Fruit fly (Drosophila melanogaster) whole organism, embryonic: ENCODE measurements around the gene MED27.

Experiments used
- Ada2b ChIP-seq: fragments of 200-800 bp; sonication (Bioruptor generic); IDR thresholded peaks from 2 replicates; pipeline ENCODE4 v1.3.6; 2022; ENCODE audit warnings: missing biosample characterization, missing genetic modification characterization
- Aef1 ChIP-seq: fragments of 200-800 bp; sonication (Bioruptor generic); IDR thresholded peaks from 3 replicates; pipeline ENCODE4 v1.3.6; 2022; ENCODE audit warnings: missing biosample characterization, missing genetic modification characterization
- Blimp-1 ChIP-seq: fragments of 200-800 bp; sonication (Bioruptor generic); optimal IDR thresholded peaks from 3 replicates; lab custom pipeline; 2018; ENCODE audit warnings: missing biosample characterization, missing genetic modification characterization, mild to moderate bottlenecking, moderate library complexity, missing genetic modification reagents
- CG10431 ChIP-seq: fragments of 200-800 bp; sonication (Bioruptor generic); optimal IDR thresholded peaks from 3 replicates; lab custom pipeline; 2018; ENCODE audit warnings: missing biosample characterization, mild to moderate bottlenecking, missing genetic modification characterization
- CG10565 ChIP-seq: fragments of 200-800 bp; sonication (Bioruptor generic); optimal IDR thresholded peaks from 3 replicates; lab custom pipeline; 2016; ENCODE audit warnings: missing biosample characterization, mild to moderate bottlenecking, missing genetic modification characterization
- CG10959 ChIP-seq: fragments of 200-800 bp; sonication (Bioruptor generic); IDR thresholded peaks from 2 replicates; pipeline ENCODE4 v1.3.6; 2022; ENCODE audit warnings: missing biosample characterization, missing genetic modification characterization
- CG11723 ChIP-seq: fragments of 200-800 bp; sonication (Bioruptor generic); optimal IDR thresholded peaks from 2 replicates; lab custom pipeline; 2017; ENCODE audit warnings: missing biosample characterization, mild to moderate bottlenecking, missing genetic modification characterization
- CG12391 ChIP-seq: fragments of 200-800 bp; sonication (Bioruptor generic); optimal IDR thresholded peaks from 3 replicates; lab custom pipeline; 2018; ENCODE audit warnings: missing biosample characterization, mild to moderate bottlenecking, missing genetic modification characterization, moderate library complexity
- CG13296 ChIP-seq: fragments of 200-800 bp; sonication (Bioruptor generic); optimal IDR thresholded peaks from 3 replicates; lab custom pipeline; 2018; ENCODE audit warnings: missing biosample characterization, mild to moderate bottlenecking, missing genetic modification characterization
- CG1529 ChIP-seq: fragments of 200-800 bp; sonication (Bioruptor generic); optimal IDR thresholded peaks from 3 replicates; lab custom pipeline; 2018; ENCODE audit warnings: missing biosample characterization, missing genetic modification characterization
- CG17829 ChIP-seq: fragments of 200-800 bp; optimal IDR thresholded peaks from 2 replicates; lab custom pipeline; 2019; ENCODE audit warnings: missing biosample characterization, mild to moderate bottlenecking, missing genetic modification characterization, moderate library complexity
- CG2120 ChIP-seq: fragments of 200-800 bp; sonication (Bioruptor generic); optimal IDR thresholded peaks from 3 replicates; lab custom pipeline; 2016; ENCODE audit warnings: missing biosample characterization, missing genetic modification characterization
- CG2712 ChIP-seq: fragments of 200-800 bp; optimal IDR thresholded peaks from 3 replicates; lab custom pipeline; 2019; ENCODE audit warnings: missing biosample characterization, mild to moderate bottlenecking, missing genetic modification characterization, moderate library complexity
- CG34376 ChIP-seq: fragments of 200-800 bp; sonication (Bioruptor generic); optimal IDR thresholded peaks from 2 replicates; lab custom pipeline; 2018; ENCODE audit warnings: missing biosample characterization, mild to moderate bottlenecking, missing genetic modification characterization
- CG4820 ChIP-seq: fragments of 200-800 bp; sonication (Bioruptor generic); optimal IDR thresholded peaks from 3 replicates; lab custom pipeline; 2016; ENCODE audit warnings: missing biosample characterization, missing genetic modification characterization
- CG8765 ChIP-seq: fragments of 200-800 bp; sonication (Bioruptor generic); IDR thresholded peaks from 2 replicates; pipeline ENCODE4 v1.3.6; 2022; ENCODE audit warnings: missing biosample characterization, missing genetic modification characterization
- CG9437 ChIP-seq: fragments of 200-800 bp; sonication (Bioruptor generic); optimal IDR thresholded peaks from 2 replicates; lab custom pipeline; 2018; ENCODE audit warnings: missing biosample characterization, mild to moderate bottlenecking, missing genetic modification characterization
- CG9932 ChIP-seq: fragments of 200-800 bp; sonication (Bioruptor generic); IDR thresholded peaks from 2 replicates; pipeline ENCODE4 v1.3.6; 2022; ENCODE audit warnings: missing biosample characterization, missing genetic modification characterization
- Dad ChIP-seq: fragments of 200-800 bp; sonication (Bioruptor generic); optimal IDR thresholded peaks from 3 replicates; lab custom pipeline; 2016; ENCODE audit warnings: missing biosample characterization, missing genetic modification characterization
- Ets65A ChIP-seq: fragments of 200-800 bp; sonication (Bioruptor generic); peaks from one replicate; lab custom pipeline; 2016; ENCODE audit warnings: missing biosample characterization, missing genetic modification characterization
- Ets97D ChIP-seq: fragments of 200-800 bp; sonication (Bioruptor generic); optimal IDR thresholded peaks from 3 replicates; lab custom pipeline; 2016; ENCODE audit warnings: missing biosample characterization, missing genetic modification characterization
- Fer2 ChIP-seq: fragments of 200-800 bp; sonication (Bioruptor generic); optimal IDR thresholded peaks from 2 replicates; lab custom pipeline; 2018; ENCODE audit warnings: missing biosample characterization, mild to moderate bottlenecking, missing genetic modification characterization, moderate library complexity
- HLH4C ChIP-seq: fragments of 200-800 bp; sonication (Bioruptor generic); IDR thresholded peaks from 3 replicates; pipeline ENCODE4 v1.3.6; 2022; ENCODE audit warnings: missing biosample characterization, missing genetic modification characterization; ENCODE audit not compliant: partially characterized antibody
- Hand ChIP-seq: fragments of 200-800 bp; sonication (Bioruptor generic); optimal IDR thresholded peaks from 2 replicates; lab custom pipeline; 2017; ENCODE audit warnings: mild to moderate bottlenecking, missing biosample characterization, missing genetic modification reagents, missing genetic modification characterization
- Sin3A ChIP-seq: fragments of >200 bp; optimal IDR thresholded peaks from 2 replicates; lab custom pipeline; 2018
- Sox100B ChIP-seq: fragments of 200-800 bp; sonication (Bioruptor generic); optimal IDR thresholded peaks from 3 replicates; lab custom pipeline; 2018; ENCODE audit warnings: missing biosample characterization, mild to moderate bottlenecking, missing genetic modification characterization
- Sry-δ ChIP-seq: fragments of 200-800 bp; sonication (Bioruptor generic); optimal IDR thresholded peaks from 2 replicates; lab custom pipeline; 2016; ENCODE audit warnings: missing biosample characterization, missing genetic modification characterization
- Taf1 ChIP-seq: fragments of 200-800 bp; sonication (Bioruptor generic); IDR thresholded peaks from 2 replicates; pipeline ENCODE4 v1.3.6; 2022; ENCODE audit warnings: missing biosample characterization, missing genetic modification characterization
- btn ChIP-seq: fragments of 200-800 bp; sonication (Bioruptor generic); optimal IDR thresholded peaks from 2 replicates; lab custom pipeline; 2016; ENCODE audit warnings: missing biosample characterization, missing genetic modification characterization
- cg ChIP-seq: fragments of 200-800 bp; sonication (Bioruptor generic); optimal IDR thresholded peaks from 3 replicates; lab custom pipeline; 2019; ENCODE audit warnings: missing biosample characterization, mild to moderate bottlenecking, missing genetic modification characterization, moderate library complexity
- fd102C ChIP-seq: fragments of 200-800 bp; sonication (Bioruptor generic); optimal IDR thresholded peaks from 2 replicates; lab custom pipeline; 2018; ENCODE audit warnings: missing biosample characterization, mild to moderate bottlenecking, missing genetic modification characterization, moderate library complexity
- gcm ChIP-seq: fragments of 200-800 bp; sonication (Bioruptor generic); optimal IDR thresholded peaks from 2 replicates; lab custom pipeline; 2019; ENCODE audit warnings: missing biosample characterization, mild to moderate bottlenecking, missing genetic modification characterization, moderate library complexity
- grn ChIP-seq: fragments of 200-800 bp; sonication (Bioruptor generic); optimal IDR thresholded peaks from 3 replicates; lab custom pipeline; 2017; ENCODE audit warnings: missing biosample characterization, missing genetic modification characterization
- insv ChIP-seq, 2 experiments: fragments of 200-800 bp; sonication (Bioruptor generic); optimal IDR thresholded peaks; 3 replicates each; lab custom pipeline; 2016 to 2018; ENCODE audit warnings: missing biosample characterization in 2 of 2, missing genetic modification characterization in 2 of 2
- lbe ChIP-seq: fragments of 200-800 bp; sonication (Bioruptor generic); optimal IDR thresholded peaks from 2 replicates; lab custom pipeline; 2016; ENCODE audit warnings: missing biosample characterization, mild to moderate bottlenecking, missing genetic modification characterization
- nerfin-2 ChIP-seq: fragments of 200-800 bp; sonication (Bioruptor generic); IDR thresholded peaks from 2 replicates; pipeline ENCODE4 v1.3.6; 2022; ENCODE audit warnings: missing biosample characterization, missing genetic modification characterization; ENCODE audit not compliant: partially characterized antibody
- odd ChIP-seq: fragments of 200-800 bp; sonication (Bioruptor generic); optimal IDR thresholded peaks from 2 replicates; lab custom pipeline; 2017; ENCODE audit warnings: missing biosample characterization, mild to moderate bottlenecking, missing genetic modification characterization
- org-1 ChIP-seq: fragments of 200-800 bp; sonication (Bioruptor generic); optimal IDR thresholded peaks from 2 replicates; lab custom pipeline; 2017; ENCODE audit warnings: missing biosample characterization, missing genetic modification characterization
- pb ChIP-seq: fragments of 200-800 bp; sonication (Bioruptor generic); optimal IDR thresholded peaks from 3 replicates; lab custom pipeline; 2016; ENCODE audit warnings: missing biosample characterization, missing genetic modification characterization
- pzg ChIP-seq: fragments of 200-800 bp; sonication (Bioruptor generic); optimal IDR thresholded peaks from 3 replicates; lab custom pipeline; 2018; ENCODE audit warnings: missing biosample characterization, mild to moderate bottlenecking, missing genetic modification characterization, moderate library complexity
- sens ChIP-seq: fragments of 200-800 bp; sonication (Bioruptor generic); peaks from one replicate; lab custom pipeline; 2016; ENCODE audit warnings: missing biosample characterization, missing genetic modification characterization
- slp2 ChIP-seq: fragments of 200-800 bp; sonication (Bioruptor generic); optimal IDR thresholded peaks from 2 replicates; lab custom pipeline; 2016; ENCODE audit warnings: missing biosample characterization, missing genetic modification characterization
- sr ChIP-seq: fragments of 200-800 bp; sonication (Bioruptor generic); IDR thresholded peaks from 3 replicates; pipeline ENCODE4 v1.3.6; 2022; ENCODE audit warnings: missing biosample characterization, missing genetic modification characterization
- stwl ChIP-seq: fragments of 200-800 bp; sonication (Bioruptor generic); optimal IDR thresholded peaks from 3 replicates; lab custom pipeline; 2018; ENCODE audit warnings: missing biosample characterization, mild to moderate bottlenecking, missing genetic modification characterization, moderate library complexity
- tgo ChIP-seq: fragments of 200-800 bp; sonication (Bioruptor generic); IDR thresholded peaks from 3 replicates; pipeline ENCODE4 v1.3.6; 2022; ENCODE audit warnings: missing biosample characterization, missing genetic modification characterization
- trh ChIP-seq: fragments of 200-800 bp; sonication (Bioruptor generic); optimal IDR thresholded peaks from 2 replicates; lab custom pipeline; 2016; ENCODE audit warnings: missing biosample characterization, missing genetic modification characterization
- ttk ChIP-seq: fragments of 200-800 bp; sonication (Bioruptor generic); IDR thresholded peaks from 2 replicates; pipeline ENCODE4 v2.1.2; 2022; ENCODE audit warnings: missing biosample characterization, missing genetic modification characterization
- tx ChIP-seq: fragments of 200-800 bp; sonication (Bioruptor generic); optimal IDR thresholded peaks from 2 replicates; lab custom pipeline; 2016; ENCODE audit warnings: missing biosample characterization, missing genetic modification characterization
- unc-4 ChIP-seq: fragments of 200-800 bp; sonication (Bioruptor generic); IDR thresholded peaks from 2 replicates; pipeline ENCODE4 v1.3.6; 2022; ENCODE audit warnings: missing biosample characterization, missing genetic modification characterization; ENCODE audit not compliant: partially characterized antibody
- zen2 ChIP-seq: fragments of 200-800 bp; sonication (Bioruptor generic); IDR thresholded peaks from 3 replicates; pipeline ENCODE4 v1.3.6; 2022; ENCODE audit warnings: missing biosample characterization, missing genetic modification characterization; ENCODE audit not compliant: partially characterized antibody

MED27 gene

DNA sequence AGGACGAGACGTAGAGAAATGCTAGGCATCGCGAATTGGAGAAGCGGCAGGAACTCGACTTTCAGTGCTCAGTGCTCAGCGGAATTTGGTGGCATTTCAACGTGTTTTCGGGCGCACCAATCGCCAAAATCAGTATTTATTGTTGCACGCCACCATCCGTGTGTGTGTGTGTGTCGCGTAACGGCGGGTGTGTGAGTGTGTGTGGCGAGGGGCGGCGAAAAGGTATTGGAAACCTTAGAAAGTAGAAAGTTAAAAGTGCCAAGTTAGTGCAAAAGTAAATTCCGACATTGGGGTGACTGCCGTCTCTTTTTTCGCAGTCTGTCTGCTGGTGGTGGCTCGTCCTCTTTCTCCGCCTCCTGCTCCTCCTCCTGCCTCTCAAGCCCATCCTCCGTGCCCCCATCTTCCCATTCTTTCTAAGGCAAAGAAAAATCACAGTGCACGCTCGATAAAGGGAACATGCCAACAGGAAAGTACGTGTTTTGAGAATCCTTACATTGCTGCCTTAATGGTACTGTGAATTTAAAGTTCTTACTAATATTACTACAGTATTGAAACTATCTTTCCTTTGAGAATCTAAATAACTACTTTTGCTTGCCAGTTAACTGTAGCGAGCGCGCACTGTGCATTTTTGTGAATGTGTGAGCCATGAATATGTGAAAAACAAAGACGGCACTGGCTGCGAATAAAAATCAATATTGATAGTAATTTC lies 31.3 kb downstream of the MED27 start:
- TF ChIP-seq CG2712 (peak; percentile 61), pzg (GFP tag; lab: Kevin White, UChicago) (no peak), CG4820 (peak; percentile 31), Sry-δ (GFP tag; lab: Kevin White, UChicago) (no peak), pb (GFP tag; lab: Kevin White, UChicago) (no peak), org-1 (GFP tag; lab: Kevin White, UChicago) (no peak), grn (GFP tag; lab: Kevin White, UChicago) (no peak), HLH4C (GFP tag; lab: Robert Waterston, UW) (no peak), cg (GFP tag; lab: Kevin White, UChicago) (peak; percentile 60), Dad (GFP tag; lab: Kevin White, UChicago) (no peak), Ada2b (GFP tag; lab: Robert Waterston, UW) (0 out of 2 replicates have a peak, but pooled peaks have one; percentile 23), ttk (peak; percentile 53), Sin3A (no peak), stwl (tag; lab: Kevin White, UChicago) (no peak), odd (GFP tag; lab: Kevin White, UChicago) (no peak), CG1529 (GFP tag; lab: Kevin White, UChicago) (no peak), CG9932 (peak; percentile 27; the same call in 1 of the 2 replicates), Taf1 (no peak), gcm (peak; percentile 7), CG17829 (peak; percentile 23), btn (no peak), trh (GFP tag; lab: Kevin White, UChicago) (no peak), Blimp-1 (GFP tag; lab: Kevin White, UChicago) (peak; percentile 43), CG8765 (no peak), Ets65A (peak; percentile 36), unc-4 (no peak), nerfin-2 (no peak), CG13296 (GFP tag; lab: Kevin White, UChicago) (peak; percentile 39), CG10565 (no peak), CG2120 (GFP tag; lab: Kevin White, UChicago) (peak; percentile 73), Fer2 (tag; lab: Kevin White, UChicago) (peak; percentile 2), CG11723 (GFP tag; lab: Kevin White, UChicago) (no peak), Sox100B (GFP tag; lab: Kevin White, UChicago) (no peak), CG10431 (GFP tag; lab: Kevin White, UChicago) (no peak), insv (GFP tag; optimal IDR thresholded peaks at IDR 0.05; lab: Kevin White, UChicago) (no peak), sr (no peak), fd102C (GFP tag; lab: Kevin White, UChicago) (no peak), CG10959 (GFP tag; lab: Robert Waterston, UW) (no peak), CG9437 (GFP tag; lab: Kevin White, UChicago) (peak; percentile 26), tgo (GFP tag; lab: Robert Waterston, UW) (peak; percentile 56; the same call in 2 of the 3 replicates), slp2 (GFP tag; lab: Kevin White, UChicago) (peak; percentile 24), Hand (GFP tag; lab: Kevin White, UChicago) (peak; percentile 70), CG34376 (no peak), Ets97D (no peak), lbe (GFP tag; lab: Kevin White, UChicago) (no peak), tx (peak; percentile 29), CG12391 (tag; lab: Kevin White, UChicago) (peak; percentile 38), sens (GFP tag; lab: Kevin White, UChicago) (peak; percentile 84), zen2 (GFP tag; lab: Robert Waterston, UW) (no peak), Aef1 (GFP tag; lab: Robert Waterston, UW) (peak; percentile 23; the same call in 1 of the 3 replicates)
